In the genomic region with DNA sequence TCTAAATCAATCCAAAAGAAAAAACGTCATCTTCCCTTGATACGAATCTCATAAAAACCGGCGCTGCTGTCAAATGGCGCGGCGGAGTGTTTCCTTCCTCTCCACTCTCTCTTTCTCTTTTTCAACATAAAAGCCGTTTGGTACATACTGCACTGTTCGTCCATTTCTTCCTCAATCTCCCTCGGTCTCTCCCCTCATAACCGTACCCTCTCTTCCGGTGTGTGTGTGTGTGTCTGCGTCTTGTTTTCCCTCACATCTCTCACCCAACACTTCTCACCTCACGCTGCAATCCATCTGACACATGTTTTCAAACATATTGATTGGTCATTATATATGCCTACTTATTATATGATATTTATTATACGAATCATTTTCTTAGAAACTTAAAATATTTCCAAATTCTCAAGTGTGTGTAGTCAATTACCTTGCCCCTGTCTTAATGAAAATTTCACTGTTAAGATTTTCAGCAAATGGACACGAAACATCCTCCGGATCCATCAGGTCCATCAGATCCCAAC, we compare ENCODE assay signal across 2 worm cellular contexts.
A peak's percentile ranks its signal among the peaks of the same experiment; 100 is the strongest.
TF ChIP-seq lines count a peak whose summit lies in the region.

aars-1 (minus strand) TSS at position 71 of the 518 bp plus-strand sequence.
rga-1 (plus strand) TSS at position 468 of the 518 bp plus-strand sequence.

TF ChIP-seq in whole organism, L1 larva, 84 proteins besides CTCF, POLR2A, EP300 and RAD21 (continued from another document and continues in another):
- TF ChIP-seq nhr-237 (tag; optimal IDR thresholded peaks at IDR 0.05; lab: Kevin White, UChicago) (no peak), unc-130 (tag; optimal IDR thresholded peaks at IDR 0.05; lab: Kevin White, UChicago) (no peak), jun-1 (tag; optimal IDR thresholded peaks at IDR 0.05; lab: Kevin White, UChicago) (peak; percentile 42), irx-1 (tag; optimal IDR thresholded peaks at IDR 0.05; lab: Kevin White, UChicago) (no peak), nhr-77 (tag; optimal IDR thresholded peaks at IDR 0.05; lab: Kevin White, UChicago) (peak; percentile 16), zag-1 (tag; optimal IDR thresholded peaks at IDR 0.05; lab: Kevin White, UChicago) (no peak), tbx-2 (tag; optimal IDR thresholded peaks at IDR 0.05; lab: Kevin White, UChicago) (peak; percentile 55), C34B4.2 (tag; optimal IDR thresholded peaks at IDR 0.05; lab: Kevin White, UChicago) (no peak), ceh-63 (GFP tag; optimal IDR thresholded peaks at IDR 0.05; lab: Kevin White, UChicago) (no peak), nhr-11 (tag; optimal IDR thresholded peaks at IDR 0.05; lab: Kevin White, UChicago) (no peak), lin-35 (GFP tag; optimal IDR thresholded peaks at IDR 0.05; lab: Kevin White, UChicago) (peak in 1 of 2 experiments; percentile 62), rnt-1 (tag; optimal IDR thresholded peaks at IDR 0.05; lab: Kevin White, UChicago) (peak; percentile 61), fkh-4 (tag; optimal IDR thresholded peaks at IDR 0.05; lab: Kevin White, UChicago; ENCODE audit: borderline replicate concordance) (no peak), grh-1 (GFP tag; IDR thresholded peaks at IDR 0.05; lab: Robert Waterston, UW) (no peak), mep-1 (tag; optimal IDR thresholded peaks at IDR 0.05; lab: Kevin White, UChicago) (peak; percentile 76), hpl-2 (GFP tag; optimal IDR thresholded peaks at IDR 0.05; lab: Kevin White, UChicago) (no peak), nhr-47 (tag; optimal IDR thresholded peaks at IDR 0.05; lab: Kevin White, UChicago) (peak; percentile 16), ama-1 (optimal IDR thresholded peaks at IDR 0.05; lab: Kevin White, UChicago) (no peak), efl-1 (optimal IDR thresholded peaks at IDR 0.05; lab: Kevin White, UChicago) (peak; percentile 41 to 47), efl-1 (GFP tag; optimal IDR thresholded peaks at IDR 0.05 in 1 of 2; lab: Kevin White, UChicago) (peak; percentile 29 to 91), pag-3 (tag; optimal IDR thresholded peaks at IDR 0.05; lab: Kevin White, UChicago; ENCODE audit: borderline replicate concordance, insufficient read depth) (no peak), mdl-1 (tag; optimal IDR thresholded peaks at IDR 0.05; lab: Kevin White, UChicago) (peak in 1 of 2 experiments; percentile 49), pax-3 (tag; optimal IDR thresholded peaks at IDR 0.05; lab: Kevin White, UChicago) (no peak), fos-1 (tag; optimal IDR thresholded peaks at IDR 0.05; lab: Kevin White, UChicago) (no peak), egl-27 (tag; optimal IDR thresholded peaks at IDR 0.05; lab: Kevin White, UChicago) (no peak), lsy-2 (tag; optimal IDR thresholded peaks at IDR 0.05; lab: Kevin White, UChicago) (peak; percentile 28 to 57), mab-9 (GFP tag; IDR thresholded peaks at IDR 0.05; lab: Robert Waterston, UW) (no peak), nhr-85 (tag; lab: Kevin White, UChicago) (peak; percentile 83), Y116A8C.19 (tag; optimal IDR thresholded peaks at IDR 0.05; lab: Kevin White, UChicago; ENCODE audit: borderline replicate concordance) (no peak), skn-1 (tag; optimal IDR thresholded peaks at IDR 0.05; lab: Kevin White, UChicago) (peak; percentile 14), ets-5 (GFP tag; IDR thresholded peaks at IDR 0.05; lab: Robert Waterston, UW) (no peak), nhr-71 (tag; optimal IDR thresholded peaks at IDR 0.05; lab: Kevin White, UChicago) (peak; percentile 57), pqm-1 (tag; optimal IDR thresholded peaks at IDR 0.05; lab: Kevin White, UChicago) (no peak), ceh-82 (tag; optimal IDR thresholded peaks at IDR 0.05; lab: Kevin White, UChicago) (peak in 1 of 3 experiments; percentile 52), ceh-90 (tag; optimal IDR thresholded peaks at IDR 0.05; lab: Kevin White, UChicago) (no peak), ceh-8 (GFP tag; optimal IDR thresholded peaks at IDR 0.05; lab: Kevin White, UChicago) (no peak), sox-4 (tag; optimal IDR thresholded peaks at IDR 0.05; lab: Kevin White, UChicago) (no peak), vab-15 (tag; optimal IDR thresholded peaks at IDR 0.05; lab: Kevin White, UChicago) (no peak), isw-1 (GFP tag; IDR thresholded peaks at IDR 0.05; lab: Robert Waterston, UW) (no peak), unc-30 (tag; optimal IDR thresholded peaks at IDR 0.05; lab: Kevin White, UChicago) (no peak), nhr-12 (tag; optimal IDR thresholded peaks at IDR 0.05; lab: Kevin White, UChicago) (no peak), ces-1 (GFP tag; optimal IDR thresholded peaks at IDR 0.05; lab: Kevin White, UChicago) (no peak), ztf-4 (tag; optimal IDR thresholded peaks at IDR 0.05; lab: Kevin White, UChicago) (no peak), snu-23 (GFP tag; optimal IDR thresholded peaks at IDR 0.05; lab: Kevin White, UChicago) (peak; percentile 60), hlh-4 (tag; optimal IDR thresholded peaks at IDR 0.05; lab: Kevin White, UChicago) (no peak), ztf-11 (tag; optimal IDR thresholded peaks at IDR 0.05; lab: Kevin White, UChicago) (peak in 1 of 2 experiments; percentile 16), elt-3 (tag; optimal IDR thresholded peaks at IDR 0.05; lab: Kevin White, UChicago) (peak in 3 of 6 experiments; percentile 5 to 57 (median 55)), fkh-8 (tag; optimal IDR thresholded peaks at IDR 0.05; lab: Kevin White, UChicago) (no peak), nhr-19 (GFP tag; conservative IDR thresholded peaks at IDR 0.05; lab: Robert Waterston, UW) (peak; percentile 33), nhr-28 (tag; optimal IDR thresholded peaks at IDR 0.05; lab: Kevin White, UChicago) (no peak), nhr-76 (tag; optimal IDR thresholded peaks at IDR 0.05; lab: Kevin White, UChicago) (no peak), unc-98 (GFP tag; IDR thresholded peaks at IDR 0.05; lab: Robert Waterston, UW) (no peak), F16B12.6 (tag; optimal IDR thresholded peaks at IDR 0.05; lab: Kevin White, UChicago) (no peak), sptf-1 (tag; optimal IDR thresholded peaks at IDR 0.05; lab: Kevin White, UChicago) (no peak), unc-62 (GFP tag; optimal IDR thresholded peaks at IDR 0.05; lab: Kevin White, UChicago) (no peak), efl-3 (GFP tag; optimal IDR thresholded peaks at IDR 0.05; lab: Kevin White, UChicago) (no peak), tlp-1 (tag; optimal IDR thresholded peaks at IDR 0.05; lab: Kevin White, UChicago) (no peak), zip-4 (GFP tag; optimal IDR thresholded peaks at IDR 0.05; lab: Kevin White, UChicago) (no peak), blmp-1 (tag; optimal IDR thresholded peaks at IDR 0.05; lab: Kevin White, UChicago) (peak; percentile 88), snpc-4 (tag; optimal IDR thresholded peaks at IDR 0.05; lab: Kevin White, UChicago) (peak; percentile 8), nhr-20 (tag; optimal IDR thresholded peaks at IDR 0.05; lab: Kevin White, UChicago) (peak; percentile 68), C04F5.9 (tag; optimal IDR thresholded peaks at IDR 0.05; lab: Kevin White, UChicago) (no peak), lin-39 (tag; optimal IDR thresholded peaks at IDR 0.05; lab: Kevin White, UChicago) (no peak), xbp-1 (tag; optimal IDR thresholded peaks at IDR 0.05; lab: Kevin White, UChicago) (peak; percentile 24)

TF ChIP-seq in whole organism, L3 larva, 47 proteins besides CTCF, POLR2A, EP300 and RAD21 (continued from another document):
- TF ChIP-seq lin-15B (tag; optimal IDR thresholded peaks at IDR 0.05; lab: Kevin White, UChicago), result peak; percentile 28
- TF ChIP-seq hmg-11 (tag; optimal IDR thresholded peaks at IDR 0.05; lab: Kevin White, UChicago), result peak; percentile 60
- no peak for TF ChIP-seq unc-62 (GFP tag; optimal IDR thresholded peaks at IDR 0.05; lab: Kevin White, UChicago)
- TF ChIP-seq snpc-4 (tag; optimal IDR thresholded peaks at IDR 0.05; lab: Kevin White, UChicago), result peak; percentile 29
- no peak for TF ChIP-seq skn-1 (tag; optimal IDR thresholded peaks at IDR 0.05; lab: Kevin White, UChicago)
- TF ChIP-seq pqm-1 (tag; optimal IDR thresholded peaks at IDR 0.05; lab: Kevin White, UChicago), result peak; percentile 82
- peak; percentile 34 for TF ChIP-seq elt-1 (tag; optimal IDR thresholded peaks at IDR 0.05; lab: Kevin White, UChicago)
- TF ChIP-seq nhr-77 (tag; optimal IDR thresholded peaks at IDR 0.05; lab: Kevin White, UChicago), result no peak
- no peak for TF ChIP-seq mdl-1 (tag; optimal IDR thresholded peaks at IDR 0.05; lab: Kevin White, UChicago)
- no peak for TF ChIP-seq ztf-11 (tag; optimal IDR thresholded peaks at IDR 0.05; lab: Kevin White, UChicago)
- no peak for TF ChIP-seq fkh-10 (GFP tag; optimal IDR thresholded peaks at IDR 0.05; lab: Kevin White, UChicago)
- TF ChIP-seq ceh-16 (tag; optimal IDR thresholded peaks at IDR 0.05; lab: Kevin White, UChicago), result no peak
